Worm (Caenorhabditis elegans) whole organism, L2 larva: ENCODE measurements around the gene folt-3.

Source experiments
- F13H6.1 ChIP-seq: sonication (generic microtip); optimal IDR thresholded peaks from 2 replicates; lab custom pipeline; 2016; ENCODE audit warnings: missing genetic modification characterization, missing compliant biosample characterization
- R02D3.7 ChIP-seq: fragments of 150-350 bp; optimal IDR thresholded peaks from 2 replicates; lab custom pipeline; 2014; ENCODE audit warnings: missing biosample characterization, missing genetic modification characterization
- Y55F3AM.14 ChIP-seq: fragments of 200-800 bp; sonication (Bioruptor generic); optimal IDR thresholded peaks from 2 replicates; lab custom pipeline; 2018; ENCODE audit warnings: mild to moderate bottlenecking, missing genetic modification characterization, missing compliant biosample characterization
- alr-1 ChIP-seq: fragments of 150-350 bp; optimal IDR thresholded peaks from 2 replicates; lab custom pipeline; 2014; ENCODE audit warnings: missing biosample characterization, missing genetic modification characterization
- aly-2 ChIP-seq: fragments of 150-350 bp; optimal IDR thresholded peaks from 2 replicates; lab custom pipeline; 2014; ENCODE audit warnings: missing biosample characterization, missing genetic modification characterization
- ama-1 ChIP-seq: fragments of 150-350 bp; optimal IDR thresholded peaks from 2 replicates; lab custom pipeline; 2018; ENCODE audit warnings: inconsistent platforms
- blmp-1 ChIP-seq: sonication (generic microtip); optimal IDR thresholded peaks from 2 replicates; lab custom pipeline; 2017; ENCODE audit warnings: missing genetic modification characterization, mild to moderate bottlenecking, missing compliant biosample characterization, antibody characterized with exemption, moderate library complexity; ENCODE audit not compliant: insufficient read depth
- ceh-82 ChIP-seq: fragments of 150-350 bp; optimal IDR thresholded peaks from 2 replicates; lab custom pipeline; 2014; ENCODE audit warnings: missing biosample characterization, missing genetic modification characterization
- crh-2 ChIP-seq: sonication (generic microtip); optimal IDR thresholded peaks from 2 replicates; lab custom pipeline; 2017; ENCODE audit warnings: missing biosample characterization, missing genetic modification characterization
- dmd-4 ChIP-seq: sonication (generic microtip); optimal IDR thresholded peaks from 2 replicates; lab custom pipeline; 2017; ENCODE audit warnings: missing biosample characterization, missing genetic modification characterization
- egl-27 ChIP-seq: sonication (generic microtip); optimal IDR thresholded peaks from 3 replicates; lab custom pipeline; 2017; ENCODE audit warnings: missing biosample characterization, missing genetic modification reagents, missing genetic modification characterization
- elt-3 ChIP-seq: sonication (generic microtip); optimal IDR thresholded peaks from 2 replicates; lab custom pipeline; 2017; ENCODE audit warnings: missing biosample characterization, missing genetic modification characterization
- lin-11 ChIP-seq: fragments of 150-350 bp; sonication (generic microtip); optimal IDR thresholded peaks from 2 replicates; lab custom pipeline; 2014; ENCODE audit warnings: missing biosample characterization, missing genetic modification characterization, inconsistent platforms, mixed read lengths
- lin-39 ChIP-seq: fragments of 150-350 bp; optimal IDR thresholded peaks from 2 replicates; lab custom pipeline; 2014; ENCODE audit warnings: missing biosample characterization, missing genetic modification reagents, missing genetic modification characterization
- mab-5 ChIP-seq: fragments of 150-350 bp; optimal IDR thresholded peaks from 2 replicates; lab custom pipeline; 2014; ENCODE audit warnings: missing biosample characterization, missing genetic modification characterization
- mdl-1 ChIP-seq, 2 experiments: fragments of 150-350 bp in 1 of 2; sonication (generic microtip) in 1 of 2; optimal IDR thresholded peaks; 2 replicates each; lab custom pipeline; 2017; ENCODE audit warnings: missing biosample characterization in 2 of 2, missing genetic modification characterization in 2 of 2
- nhr-10 ChIP-seq: sonication (generic microtip); optimal IDR thresholded peaks from 2 replicates; lab custom pipeline; 2017; ENCODE audit warnings: missing biosample characterization, missing genetic modification characterization
- nhr-11 ChIP-seq: fragments of 150-350 bp; optimal IDR thresholded peaks from 2 replicates; lab custom pipeline; 2014; ENCODE audit warnings: missing biosample characterization, missing genetic modification characterization
- nhr-12 ChIP-seq: fragments of 150-350 bp; optimal IDR thresholded peaks from 2 replicates; lab custom pipeline; 2014; ENCODE audit warnings: missing biosample characterization, missing genetic modification characterization
- nhr-21 ChIP-seq: fragments of 150-350 bp; optimal IDR thresholded peaks from 2 replicates; lab custom pipeline; 2014; ENCODE audit warnings: missing biosample characterization, missing genetic modification characterization
- nhr-237 ChIP-seq: fragments of 150-350 bp; optimal IDR thresholded peaks from 2 replicates; lab custom pipeline; 2014; ENCODE audit warnings: missing biosample characterization, missing genetic modification characterization
- nhr-25 ChIP-seq: fragments of 150-350 bp; sonication (generic microtip); optimal IDR thresholded peaks from 3 replicates; lab custom pipeline; 2014; ENCODE audit warnings: missing biosample characterization, missing genetic modification characterization
- nhr-6 ChIP-seq: fragments of 150-350 bp; optimal IDR thresholded peaks from 2 replicates; lab custom pipeline; 2014; ENCODE audit warnings: missing biosample characterization, missing genetic modification characterization
- nhr-77 ChIP-seq: fragments of 150-350 bp; optimal IDR thresholded peaks from 2 replicates; lab custom pipeline; 2014; ENCODE audit warnings: missing biosample characterization, missing genetic modification characterization
- peb-1 ChIP-seq: fragments of 150-350 bp; optimal IDR thresholded peaks from 2 replicates; lab custom pipeline; 2014; ENCODE audit warnings: missing biosample characterization, missing genetic modification characterization
- sma-3 ChIP-seq: sonication (generic microtip); optimal IDR thresholded peaks from 2 replicates; lab custom pipeline; 2016; ENCODE audit warnings: missing genetic modification reagents, missing genetic modification characterization, missing compliant biosample characterization
- sma-9 ChIP-seq, 2 experiments: fragments of 150-350 bp in 1 of 2; sonication (generic microtip) in 1 of 2; optimal IDR thresholded peaks; 2 replicates each; lab custom pipeline; 2014 to 2016; ENCODE audit warnings: missing genetic modification characterization in 2 of 2, mild to moderate bottlenecking in 1 of 2, missing biosample characterization in 1 of 2, missing compliant biosample characterization in 1 of 2, missing genetic modification reagents in 1 of 2, moderate library complexity in 1 of 2
- snpc-4 ChIP-seq: fragments of 150-350 bp; optimal IDR thresholded peaks from 2 replicates; lab custom pipeline; 2014; ENCODE audit warnings: missing biosample characterization, missing genetic modification characterization
- unc-39 ChIP-seq: fragments of 150-350 bp; optimal IDR thresholded peaks from 2 replicates; lab custom pipeline; 2014; ENCODE audit warnings: missing biosample characterization, missing genetic modification characterization
- unc-55 ChIP-seq: fragments of 150-350 bp; sonication (generic microtip); optimal IDR thresholded peaks from 3 replicates; lab custom pipeline; 2014; ENCODE audit warnings: missing biosample characterization, missing genetic modification reagents, missing genetic modification characterization
- unc-62 ChIP-seq: fragments of 150-350 bp; optimal IDR thresholded peaks from 2 replicates; lab custom pipeline; 2014; ENCODE audit warnings: missing biosample characterization, missing genetic modification reagents, missing genetic modification characterization
- zag-1 ChIP-seq: fragments of 150-350 bp; optimal IDR thresholded peaks from 2 replicates; lab custom pipeline; 2014; ENCODE audit warnings: missing biosample characterization, missing genetic modification characterization
- ztf-1 ChIP-seq: fragments of 200-800 bp; sonication (Bioruptor generic); conservative IDR thresholded peaks from 2 replicates; pipeline ENCODE4 v1.3.6; 2022; ENCODE audit warnings: missing genetic modification characterization, missing compliant biosample characterization
- ztf-11 ChIP-seq: sonication (generic microtip); optimal IDR thresholded peaks from 2 replicates; lab custom pipeline; 2017; ENCODE audit warnings: missing biosample characterization, missing genetic modification characterization
- ztf-4 ChIP-seq: fragments of 150-350 bp; optimal IDR thresholded peaks from 2 replicates; lab custom pipeline; 2014; ENCODE audit warnings: missing biosample characterization, missing genetic modification characterization

folt-3 gene

DNA sequence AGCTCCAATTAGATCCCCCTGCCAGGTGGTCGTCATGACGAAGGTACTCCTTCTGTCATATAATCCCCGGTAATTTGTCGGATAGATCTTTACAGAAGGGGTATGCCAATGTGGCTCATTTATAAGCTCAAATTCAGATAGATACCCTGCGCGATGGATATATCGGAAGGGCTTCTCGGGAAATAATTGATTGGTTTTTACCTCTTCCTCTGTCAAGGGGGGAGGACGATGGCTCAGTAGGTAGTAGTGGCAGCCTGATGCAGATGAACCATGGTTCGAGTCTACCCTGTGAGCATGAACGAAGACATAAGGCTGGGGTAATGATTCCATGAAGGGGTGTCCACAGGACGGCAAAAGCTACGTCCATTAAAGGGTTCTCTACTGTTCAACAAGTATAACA lies 37.6 kb upstream of the folt-3 start:
- TF ChIP-seq nhr-6 (tag; lab: Kevin White, UChicago) (no peak), ztf-11 (tag; lab: Kevin White, UChicago) (no peak), blmp-1 (no peak), nhr-11 (tag; lab: Kevin White, UChicago) (no peak), nhr-237 (tag; lab: Kevin White, UChicago) (no peak), snpc-4 (tag; lab: Kevin White, UChicago) (no peak), nhr-21 (no peak), alr-1 (tag; lab: Kevin White, UChicago) (no peak), unc-62 (no peak), dmd-4 (no peak), F13H6.1 (tag; lab: Kevin White, UChicago) (no peak), ama-1 (no peak), nhr-25 (tag; lab: Kevin White, UChicago) (no peak), ztf-1 (GFP tag; lab: Robert Waterston, UW) (no peak), mdl-1 (tag; optimal IDR thresholded peaks at IDR 0.05; lab: Kevin White, UChicago) (no peak), aly-2 (tag; lab: Kevin White, UChicago) (no peak)

DNA sequence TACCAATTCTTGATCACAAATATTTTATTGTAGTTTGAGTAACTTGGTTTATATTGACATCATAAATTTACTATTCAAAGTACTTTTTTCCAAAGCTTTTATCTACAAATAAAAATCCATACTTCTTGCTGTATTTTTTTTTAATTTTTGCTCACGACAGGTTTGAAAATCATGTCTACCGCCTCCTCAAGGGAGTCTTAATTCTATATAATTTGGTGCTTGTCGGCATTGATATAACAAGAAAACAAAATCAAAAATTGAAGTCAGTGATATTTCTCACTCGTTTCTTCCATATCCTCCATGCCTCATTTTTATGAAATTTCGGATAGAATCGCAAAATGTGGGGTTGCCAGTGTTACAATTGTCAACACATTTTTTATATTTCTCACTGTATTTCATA lies 35.9 kb upstream of the folt-3 start, which contains the start of gene str-47:
TSS of gene str-47 (plus strand) at position 301 of the 400 bp plus-strand sequence.
- TF ChIP-seq elt-3 (tag; lab: Kevin White, UChicago) (no peak), nhr-11 (tag; lab: Kevin White, UChicago) (no peak), lin-39 (tag; lab: Kevin White, UChicago) (no peak), egl-27 (tag; lab: Kevin White, UChicago) (no peak), zag-1 (no peak), nhr-237 (tag; lab: Kevin White, UChicago) (no peak), alr-1 (tag; lab: Kevin White, UChicago) (no peak), peb-1 (tag; lab: Kevin White, UChicago) (no peak), F13H6.1 (tag; lab: Kevin White, UChicago) (no peak), sma-3 (GFP tag; lab: Kevin White, UChicago) (no peak), nhr-12 (tag; lab: Kevin White, UChicago) (no peak), nhr-10 (tag; lab: Kevin White, UChicago) (no peak), crh-2 (tag; lab: Kevin White, UChicago) (no peak), R02D3.7 (tag; lab: Kevin White, UChicago) (no peak), lin-11 (tag; lab: Kevin White, UChicago) (no peak), blmp-1 (no peak), ztf-1 (GFP tag; lab: Robert Waterston, UW) (no peak), sma-9 (GFP tag; optimal IDR thresholded peaks at IDR 0.05; lab: Kevin White, UChicago) (no peak), sma-9 (tag; optimal IDR thresholded peaks at IDR 0.05; lab: Kevin White, UChicago) (no peak), dmd-4 (no peak)

ce11 chrV:7643416-7643815 lies 33.9 kb upstream of the folt-3 start, which contains the start of gene F07C4.11:
F07C4.11 (minus strand) TSS chrV:7643516.
- TF ChIP-seq zag-1: no peak
- no peak for TF ChIP-seq ztf-4 (tag; lab: Kevin White, UChicago)
- TF ChIP-seq mab-5 (tag; lab: Kevin White, UChicago): no peak
- no peak for TF ChIP-seq nhr-12 (tag; lab: Kevin White, UChicago)
- TF ChIP-seq lin-39 (tag; lab: Kevin White, UChicago): no peak
- TF ChIP-seq nhr-21: no peak
- no peak for TF ChIP-seq nhr-237 (tag; lab: Kevin White, UChicago)
- no peak for TF ChIP-seq nhr-6 (tag; lab: Kevin White, UChicago)
- TF ChIP-seq nhr-77 (tag; lab: Kevin White, UChicago): no peak
- TF ChIP-seq unc-39 (tag; lab: Kevin White, UChicago): no peak
- TF ChIP-seq unc-62: no peak
- no peak for TF ChIP-seq alr-1 (tag; lab: Kevin White, UChicago)
- no peak for TF ChIP-seq ceh-82 (tag; lab: Kevin White, UChicago)
- no peak for TF ChIP-seq sma-9 (GFP tag; optimal IDR thresholded peaks at IDR 0.05; lab: Kevin White, UChicago)
- TF ChIP-seq sma-9 (tag; optimal IDR thresholded peaks at IDR 0.05; lab: Kevin White, UChicago): no peak
- no peak for TF ChIP-seq Y55F3AM.14 (GFP tag; lab: Kevin White, UChicago)
- no peak for TF ChIP-seq unc-55 (GFP tag; lab: Kevin White, UChicago)

- no peak for TF ChIP-seq ztf-1 (GFP tag; lab: Robert Waterston, UW)
- no peak for TF ChIP-seq egl-27 (tag; lab: Kevin White, UChicago)
- TF ChIP-seq R02D3.7 (tag; lab: Kevin White, UChicago): no peak
- TF ChIP-seq ama-1: no peak
- no peak for TF ChIP-seq lin-39 (tag; lab: Kevin White, UChicago)
- TF ChIP-seq aly-2 (tag; lab: Kevin White, UChicago): no peak
- no peak for TF ChIP-seq dmd-4
Observed at ce11 chrV:7641718-7642117, 32.2 kb upstream of the folt-3 start.
